ENCODE assay signal across 4 worm cellular contexts in genomic region chrII:14404266-14404665, ce11.
TF ChIP-seq lines count a peak whose summit lies in the region.

No protein-coding gene starts in this region.

TF ChIP-seq in whole organism, L1 larva, 84 proteins besides CTCF, POLR2A, EP300 and RAD21 (continued from another document):
- TF ChIP-seq lsy-2 (tag; optimal IDR thresholded peaks at IDR 0.05; lab: Kevin White, UChicago), result no peak
- peak; percentile 4 for TF ChIP-seq blmp-1 (tag; optimal IDR thresholded peaks at IDR 0.05; lab: Kevin White, UChicago)
- no peak for TF ChIP-seq nhr-47 (tag; optimal IDR thresholded peaks at IDR 0.05; lab: Kevin White, UChicago)

TF ChIP-seq in whole organism, L2 larva, 48 proteins besides CTCF, POLR2A, EP300 and RAD21 (continued from another document):
- no peak for TF ChIP-seq egl-27 (tag; optimal IDR thresholded peaks at IDR 0.05; lab: Kevin White, UChicago)
- TF ChIP-seq ceh-16 (tag; optimal IDR thresholded peaks at IDR 0.05; lab: Kevin White, UChicago), result no peak
- TF ChIP-seq blmp-1 (tag; optimal IDR thresholded peaks at IDR 0.05; lab: Kevin White, UChicago; ENCODE audit: insufficient read depth), result no peak
- no peak for TF ChIP-seq elt-3 (tag; optimal IDR thresholded peaks at IDR 0.05; lab: Kevin White, UChicago)
- no peak for TF ChIP-seq nhr-77 (tag; optimal IDR thresholded peaks at IDR 0.05; lab: Kevin White, UChicago)
- no peak for TF ChIP-seq lin-13 (GFP tag; optimal IDR thresholded peaks at IDR 0.05; lab: Kevin White, UChicago)
- no peak for TF ChIP-seq ztf-1 (GFP tag; conservative IDR thresholded peaks at IDR 0.05; lab: Robert Waterston, UW)

TF ChIP-seq in whole organism, L3 larva, 47 proteins besides CTCF, POLR2A, EP300 and RAD21 (continued from another document):
- TF ChIP-seq daf-12 (tag; optimal IDR thresholded peaks at IDR 0.05; lab: Kevin White, UChicago), result no peak
- TF ChIP-seq zag-1 (tag; optimal IDR thresholded peaks at IDR 0.05; lab: Kevin White, UChicago), result no peak
- no peak for TF ChIP-seq fkh-2 (tag; optimal IDR thresholded peaks at IDR 0.05; lab: Kevin White, UChicago)
- peak; percentile 78 for TF ChIP-seq ama-1 (optimal IDR thresholded peaks at IDR 0.05; lab: Kevin White, UChicago)
- TF ChIP-seq nhr-67 (tag; optimal IDR thresholded peaks at IDR 0.05; lab: Kevin White, UChicago), result no peak
- TF ChIP-seq elt-2 (tag; optimal IDR thresholded peaks at IDR 0.05; lab: Kevin White, UChicago), result peak; percentile 52
- no peak for TF ChIP-seq nhr-12 (tag; optimal IDR thresholded peaks at IDR 0.05; lab: Kevin White, UChicago)
- TF ChIP-seq ZK546.5 (tag; optimal IDR thresholded peaks at IDR 0.05; lab: Kevin White, UChicago), result no peak
- no peak for TF ChIP-seq nhr-237 (tag; optimal IDR thresholded peaks at IDR 0.05; lab: Kevin White, UChicago)

TF ChIP-seq in whole organism, L4 larva, 104 proteins besides CTCF, POLR2A, EP300 and RAD21 (continued from another document):
- no peak for TF ChIP-seq lin-1 (GFP tag; IDR thresholded peaks at IDR 0.05; lab: Robert Waterston, UW)
- peak; percentile 63 for TF ChIP-seq mep-1 (tag; optimal IDR thresholded peaks at IDR 0.05; lab: Kevin White, UChicago)
- TF ChIP-seq mxl-3 (GFP tag; optimal IDR thresholded peaks at IDR 0.05; lab: Kevin White, UChicago), result no peak
- TF ChIP-seq lin-29 (GFP tag; IDR thresholded peaks at IDR 0.05; lab: Robert Waterston, UW), result no peak
- TF ChIP-seq nhr-28 (tag; optimal IDR thresholded peaks at IDR 0.05; lab: Kevin White, UChicago), result peak; percentile 6
- TF ChIP-seq lim-7 (GFP tag; IDR thresholded peaks at IDR 0.05; lab: Robert Waterston, UW), result no peak
- TF ChIP-seq sdz-12 (GFP tag; optimal IDR thresholded peaks at IDR 0.05; lab: Kevin White, UChicago), result no peak
- TF ChIP-seq pqm-1 (tag; optimal IDR thresholded peaks at IDR 0.05; lab: Kevin White, UChicago), result peak; percentile 33
- TF ChIP-seq daf-16 (GFP tag; optimal IDR thresholded peaks at IDR 0.05; lab: Kevin White, UChicago), result no peak
- TF ChIP-seq daf-16 (tag; optimal IDR thresholded peaks at IDR 0.05; lab: Kevin White, UChicago), result peak; percentile 92
- TF ChIP-seq daf-8 (GFP tag; IDR thresholded peaks at IDR 0.05; lab: Robert Waterston, UW), result no peak
- no peak for TF ChIP-seq spr-1 (tag; optimal IDR thresholded peaks at IDR 0.05; lab: Kevin White, UChicago)
- no peak for TF ChIP-seq nhr-48 (tag; optimal IDR thresholded peaks at IDR 0.05; lab: Kevin White, UChicago)
- no peak for TF ChIP-seq tag-97 (GFP tag; IDR thresholded peaks at IDR 0.05; lab: Robert Waterston, UW)
- TF ChIP-seq lin-39 (tag; optimal IDR thresholded peaks at IDR 0.05; lab: Kevin White, UChicago), result no peak
- TF ChIP-seq hmg-1.1 (GFP tag; IDR thresholded peaks at IDR 0.05; lab: Robert Waterston, UW), result no peak
- TF ChIP-seq mes-2 (tag; optimal IDR thresholded peaks at IDR 0.05; lab: Kevin White, UChicago; ENCODE audit: poor library complexity, severe bottlenecking), result peak; percentile 49
- TF ChIP-seq zip-2 (tag; optimal IDR thresholded peaks at IDR 0.05; lab: Kevin White, UChicago), result no peak
- TF ChIP-seq F10B5.3 (tag; optimal IDR thresholded peaks at IDR 0.05; lab: Kevin White, UChicago), result no peak
- TF ChIP-seq lin-13 (GFP tag; optimal IDR thresholded peaks at IDR 0.05; lab: Kevin White, UChicago), result no peak
- TF ChIP-seq mdl-1 (tag; optimal IDR thresholded peaks at IDR 0.05; lab: Kevin White, UChicago), result peak in 1 of 2 experiments; percentile 70
- no peak for TF ChIP-seq ceh-62 (tag; optimal IDR thresholded peaks at IDR 0.05; lab: Kevin White, UChicago)
- no peak for TF ChIP-seq ceh-32 (tag; optimal IDR thresholded peaks at IDR 0.05; lab: Kevin White, UChicago; ENCODE audit: poor library complexity)
- no peak for TF ChIP-seq zag-1 (tag; optimal IDR thresholded peaks at IDR 0.05; lab: Kevin White, UChicago)
- TF ChIP-seq nhr-25 (tag; optimal IDR thresholded peaks at IDR 0.05; lab: Kevin White, UChicago; ENCODE audit: borderline replicate concordance, insufficient read depth), result no peak
- no peak for TF ChIP-seq duxl-1 (tag; optimal IDR thresholded peaks at IDR 0.05; lab: Kevin White, UChicago; ENCODE audit: poor library complexity)
- TF ChIP-seq madf-5 (GFP tag; IDR thresholded peaks at IDR 0.05; lab: Robert Waterston, UW), result no peak
- TF ChIP-seq ztf-7 (tag; optimal IDR thresholded peaks at IDR 0.05; lab: Kevin White, UChicago), result no peak
- TF ChIP-seq attf-4 (tag; optimal IDR thresholded peaks at IDR 0.05; lab: Kevin White, UChicago), result no peak
- TF ChIP-seq jun-1 (tag; optimal IDR thresholded peaks at IDR 0.05; lab: Kevin White, UChicago), result no peak
- no peak for TF ChIP-seq daf-12 (tag; optimal IDR thresholded peaks at IDR 0.05; lab: Kevin White, UChicago)
- TF ChIP-seq spr-3 (GFP tag; optimal IDR thresholded peaks at IDR 0.05; lab: Kevin White, UChicago), result no peak
- peak; percentile 19; the same call in 1 of the 2 replicates for TF ChIP-seq pha-4 (GFP tag; IDR thresholded peaks at IDR 0.05; lab: Robert Waterston, UW)
- TF ChIP-seq pha-4 (tag; optimal IDR thresholded peaks at IDR 0.05; lab: Kevin White, UChicago), result peak; percentile 74
- no peak for TF ChIP-seq fos-1 (tag; optimal IDR thresholded peaks at IDR 0.05; lab: Kevin White, UChicago)
- no peak for TF ChIP-seq Y105C5A.15 (GFP tag; IDR thresholded peaks at IDR 0.05; lab: Robert Waterston, UW)
- no peak for TF ChIP-seq unc-39 (tag; optimal IDR thresholded peaks at IDR 0.05; lab: Kevin White, UChicago)
- TF ChIP-seq mxl-2 (GFP tag; conservative IDR thresholded peaks at IDR 0.05; lab: Robert Waterston, UW), result no peak
- no peak for TF ChIP-seq D1046.2 (GFP tag; IDR thresholded peaks at IDR 0.05; lab: Robert Waterston, UW)
- TF ChIP-seq ceh-44 (GFP tag; IDR thresholded peaks at IDR 0.05; lab: Robert Waterston, UW), result no peak
- peak in 1 of 2 experiments; percentile 52 for TF ChIP-seq lsy-2 (tag; optimal IDR thresholded peaks at IDR 0.05; lab: Kevin White, UChicago)
- TF ChIP-seq zfp-3 (GFP tag; conservative IDR thresholded peaks at IDR 0.05; lab: Robert Waterston, UW), result no peak
- no peak for TF ChIP-seq ctbp-1 (GFP tag; IDR thresholded peaks at IDR 0.05; lab: Robert Waterston, UW)
- TF ChIP-seq saeg-2 (GFP tag; IDR thresholded peaks at IDR 0.05; lab: Robert Waterston, UW), result no peak
- no peak for TF ChIP-seq F44E2.7 (GFP tag; IDR thresholded peaks at IDR 0.05; lab: Robert Waterston, UW)
- TF ChIP-seq snpc-1.2 (GFP tag; IDR thresholded peaks at IDR 0.05; lab: Robert Waterston, UW), result no peak
- TF ChIP-seq ceh-28 (tag; optimal IDR thresholded peaks at IDR 0.05; lab: Kevin White, UChicago), result no peak
- TF ChIP-seq nhr-111 (GFP tag; optimal IDR thresholded peaks at IDR 0.05; lab: Kevin White, UChicago), result no peak
- TF ChIP-seq dmd-8 (GFP tag; IDR thresholded peaks at IDR 0.05; lab: Robert Waterston, UW), result no peak
- no peak for TF ChIP-seq nhr-11 (tag; optimal IDR thresholded peaks at IDR 0.05; lab: Kevin White, UChicago)
- no peak for TF ChIP-seq ztf-11 (tag; optimal IDR thresholded peaks at IDR 0.05; lab: Kevin White, UChicago)
- TF ChIP-seq ZK337.2 (GFP tag; IDR thresholded peaks at IDR 0.05; lab: Robert Waterston, UW), result no peak
- no peak for TF ChIP-seq ceh-82 (tag; optimal IDR thresholded peaks at IDR 0.05; lab: Kevin White, UChicago)
